Fruit fly (Drosophila melanogaster): ENCODE data around the gene CG33003.

The CG33003 gene

dm6 chr2L:4448582-4449016, 47.8 kb downstream of the CG33003 start, which contains the start of gene MFS18 (continued):
- peak; percentile 80 for TF ChIP-seq CG30020 (tag; optimal IDR thresholded peaks at IDR 0.05)
- peak; percentile 88 for TF ChIP-seq E2f2 (GFP tag; IDR thresholded peaks at IDR 0.05)
- TF ChIP-seq Ravus (GFP tag; IDR thresholded peaks at IDR 0.05), result peak; percentile 97
- peak; percentile 92 for TF ChIP-seq Poxn (GFP tag; IDR thresholded peaks at IDR 0.05)
- TF ChIP-seq ssp (GFP tag; IDR thresholded peaks at IDR 0.05), result peak; percentile 95
- TF ChIP-seq CG3163 (GFP tag; optimal IDR thresholded peaks at IDR 0.05), result peak; percentile 16
- no peak for TF ChIP-seq yki (optimal IDR thresholded peaks at IDR 0.05)
- TF ChIP-seq nmo (GFP tag; optimal IDR thresholded peaks at IDR 0.05), result peak; percentile 98
- peak; percentile 67 to 97 for TF ChIP-seq bsh (GFP tag; optimal IDR thresholded peaks at IDR 0.05)
- peak; percentile 99 for TF ChIP-seq Fer3 (tag; optimal IDR thresholded peaks at IDR 0.05)
- peak; percentile 99 for TF ChIP-seq E2f1 (GFP tag; IDR thresholded peaks at IDR 0.05)
- TF ChIP-seq sima (GFP tag; optimal IDR thresholded peaks at IDR 0.05), result peak; percentile 14
- TF ChIP-seq HHEX (GFP tag; optimal IDR thresholded peaks at IDR 0.05), result peak; percentile 98
- peak; percentile 91 for TF ChIP-seq nom (GFP tag; optimal IDR thresholded peaks at IDR 0.05)
- peak; percentile 38 for TF ChIP-seq pfk (GFP tag; optimal IDR thresholded peaks at IDR 0.05)
- TF ChIP-seq Hand (GFP tag; optimal IDR thresholded peaks at IDR 0.05), result peak; percentile 89
- TF ChIP-seq CG31388 (GFP tag; optimal IDR thresholded peaks at IDR 0.05), result peak; percentile 93
- TF ChIP-seq peb (GFP tag; IDR thresholded peaks at IDR 0.05), result peak; percentile 99
- peak; percentile 96 for TF ChIP-seq bowl (GFP tag; IDR thresholded peaks at IDR 0.05)
- no peak for TF ChIP-seq CG12769 (tag; optimal IDR thresholded peaks at IDR 0.05)
- peak; percentile 92 for TF ChIP-seq B-H2 (GFP tag; optimal IDR thresholded peaks at IDR 0.05)
- peak; percentile 98 for TF ChIP-seq sd (tag; optimal IDR thresholded peaks at IDR 0.05)
- TF ChIP-seq CG5245 (GFP tag; optimal IDR thresholded peaks at IDR 0.05), result peak; percentile 96
- TF ChIP-seq CG10274 (GFP tag; optimal IDR thresholded peaks at IDR 0.05), result peak; percentile 100
- peak in 1 of 2 experiments; percentile 54 for TF ChIP-seq insv (GFP tag; optimal IDR thresholded peaks at IDR 0.05)
- TF ChIP-seq CG5953 (GFP tag; IDR thresholded peaks at IDR 0.05), result peak; percentile 98
- TF ChIP-seq CG2120 (GFP tag; optimal IDR thresholded peaks at IDR 0.05), result peak; percentile 96
- peak; percentile 96 for TF ChIP-seq CG15696 (tag; optimal IDR thresholded peaks at IDR 0.05)
- TF ChIP-seq Jarid2 (GFP tag; optimal IDR thresholded peaks at IDR 0.05), result peak; percentile 91
- peak; percentile 96 for TF ChIP-seq CG34376 (GFP tag; optimal IDR thresholded peaks at IDR 0.05)
- TF ChIP-seq Nf-YB (GFP tag; optimal IDR thresholded peaks at IDR 0.05), result peak; percentile 84
- TF ChIP-seq CG7928 (GFP tag; optimal IDR thresholded peaks at IDR 0.05), result peak; percentile 76
- peak; percentile 96 for TF ChIP-seq unpg (GFP tag; optimal IDR thresholded peaks at IDR 0.05)
- no peak for TF ChIP-seq tio (GFP tag; optimal IDR thresholded peaks at IDR 0.05)
- TF ChIP-seq CG42726 (GFP tag; IDR thresholded peaks at IDR 0.05; ENCODE audit: partially characterized antibody), result no peak
- TF ChIP-seq Oaz (GFP tag; IDR thresholded peaks at IDR 0.05), result peak; percentile 97
- peak; percentile 74; the same call in 2 of the 3 replicates for TF ChIP-seq CG34224 (GFP tag; IDR thresholded peaks at IDR 0.05; ENCODE audit: partially characterized antibody)
- peak; percentile 99 for TF ChIP-seq Ptx1 (GFP tag; IDR thresholded peaks at IDR 0.05)
- TF ChIP-seq PHDP (tag; optimal IDR thresholded peaks at IDR 0.05), result peak; percentile 96
- peak; percentile 85 for TF ChIP-seq eyg (GFP tag; optimal IDR thresholded peaks at IDR 0.05)
- peak; percentile 98 for TF ChIP-seq H2.0 (GFP tag; IDR thresholded peaks at IDR 0.05)
- TF ChIP-seq CG14050 (GFP tag; IDR thresholded peaks at IDR 0.05), result peak; percentile 98
- peak; percentile 59 for TF ChIP-seq CG16813 (GFP tag; IDR thresholded peaks at IDR 0.05; ENCODE audit: partially characterized antibody)
- peak; percentile 92 for TF ChIP-seq CG17802 (tag; optimal IDR thresholded peaks at IDR 0.05)
- peak; percentile 90 for TF ChIP-seq Bteb2 (GFP tag; optimal IDR thresholded peaks at IDR 0.05)
- TF ChIP-seq CG12104 (GFP tag; optimal IDR thresholded peaks at IDR 0.05), result peak; percentile 94
- peak; percentile 54 for TF ChIP-seq ab (GFP tag; optimal IDR thresholded peaks at IDR 0.05)
- TF ChIP-seq Atf6 (GFP tag; IDR thresholded peaks at IDR 0.05), result peak; percentile 99
- peak; percentile 98 for TF ChIP-seq cwo (GFP tag; optimal IDR thresholded peaks at IDR 0.05)
- peak; percentile 99 for TF ChIP-seq CG14710 (tag; optimal IDR thresholded peaks at IDR 0.05)
